Worm (Caenorhabditis elegans) whole organism, midembryonic: ENCODE data around the gene scl-24.

Experiments
- cog-1 ChIP-seq: sonication (generic microtip); optimal IDR thresholded peaks from 2 replicates; lab custom pipeline; 2016; ENCODE audit warnings: missing genetic modification characterization, missing compliant biosample characterization
- klf-2 ChIP-seq: fragments of 200-800 bp; sonication (Bioruptor generic); conservative IDR thresholded peaks from 2 replicates; pipeline ENCODE4 v1.3.6; 2022; ENCODE audit warnings: missing genetic modification reagents, missing genetic modification characterization, missing compliant biosample characterization
- med-1 ChIP-seq: sonication (generic microtip); optimal IDR thresholded peaks from 2 replicates; lab custom pipeline; 2017; ENCODE audit warnings: missing genetic modification characterization, mild to moderate bottlenecking, missing compliant biosample characterization, antibody characterized with exemption, missing genetic modification reagents; ENCODE audit not compliant: insufficient read depth
- ref-1 ChIP-seq: fragments of 200-800 bp; sonication (Bioruptor generic); conservative IDR thresholded peaks from 2 replicates; pipeline ENCODE4 v1.3.6; 2022; ENCODE audit warnings: missing genetic modification reagents, missing genetic modification characterization, missing compliant biosample characterization
- ztf-29 ChIP-seq: fragments of 200-800 bp; sonication (Bioruptor generic); IDR thresholded peaks from 2 replicates; pipeline ENCODE4 v1.3.6; 2022; ENCODE audit warnings: missing genetic modification reagents, missing genetic modification characterization, missing compliant biosample characterization

DNA sequence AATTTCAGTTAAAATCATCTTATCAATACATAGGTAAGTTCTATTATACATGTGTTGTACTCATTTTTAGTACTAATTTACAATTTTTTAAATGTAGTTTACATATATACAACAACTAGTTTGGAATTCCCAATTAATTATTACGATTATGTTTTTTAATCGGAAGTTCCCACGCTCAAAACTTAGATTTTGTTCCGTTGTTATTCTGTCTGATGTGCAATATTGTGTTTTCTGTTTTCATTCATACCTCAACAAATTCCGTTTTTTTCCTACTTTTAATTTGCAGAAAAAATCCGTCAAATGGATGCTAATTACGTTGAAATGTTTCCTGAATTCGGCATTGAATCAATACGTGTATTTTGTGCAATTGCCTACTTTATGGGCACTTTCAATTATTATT lies 20.2 kb downstream of the scl-24 start, which contains the start of gene srw-31:
- TF ChIP-seq cog-1 (tag; lab: Kevin White, UChicago) (no peak), med-1 (GFP tag; lab: Kevin White, UChicago) (no peak), ztf-29 (GFP tag; lab: Robert Waterston, UW) (no peak), klf-2 (no peak), ref-1 (GFP tag; lab: Robert Waterston, UW) (no peak)
